Worm (Caenorhabditis elegans): Measurements from ENCODE around the gene Y81G3A.1.

DNA sequence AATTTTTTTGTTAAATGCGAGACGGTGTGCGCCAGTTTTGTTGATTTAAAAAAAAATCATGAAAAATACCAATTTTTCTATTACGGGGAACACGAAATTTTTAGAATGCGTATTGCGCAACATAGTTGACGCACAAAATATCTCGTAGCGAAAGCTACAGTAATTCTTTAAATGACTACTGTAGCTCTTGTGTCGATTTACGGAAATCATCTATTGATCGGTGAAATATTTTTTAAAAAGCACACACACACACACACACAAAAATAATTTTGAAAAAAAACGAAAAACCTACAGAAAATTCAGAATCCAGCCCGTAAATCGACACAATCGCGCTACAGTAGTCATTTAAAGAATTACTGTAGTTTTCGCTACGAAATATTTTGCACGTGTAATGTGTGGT is 8.1 kb upstream of the Y81G3A.1 start:
- no peak for TF ChIP-seq blmp-1 (tag; optimal IDR thresholded peaks at IDR 0.05)
- TF ChIP-seq sptf-1 (tag; optimal IDR thresholded peaks at IDR 0.05) = no peak
- TF ChIP-seq snpc-4 (tag; optimal IDR thresholded peaks at IDR 0.05) = no peak
- no peak for TF ChIP-seq unc-62 (GFP tag; optimal IDR thresholded peaks at IDR 0.05)
- no peak for TF ChIP-seq nhr-28 (tag; optimal IDR thresholded peaks at IDR 0.05)
